Worm (Caenorhabditis elegans): Measurements from ENCODE around the gene C17G1.5.
A peak's percentile ranks its signal among the peaks of the same experiment; 100 is the strongest.

The C17G1.5 gene

ce11 chrX:9938537-9938936 is at the start of gene C17G1.5, which contains the start of gene C17G1.14:
Gene C17G1.5 (plus strand): TSS chrX:9938802.
Gene C17G1.14 (plus strand): TSS chrX:9938813.
- TF ChIP-seq nhr-2 (tag; optimal IDR thresholded peaks at IDR 0.05) (no peak), mep-1 (tag; optimal IDR thresholded peaks at IDR 0.05) (no peak), cnd-1 (tag; optimal IDR thresholded peaks at IDR 0.05) (no peak)

DNA sequence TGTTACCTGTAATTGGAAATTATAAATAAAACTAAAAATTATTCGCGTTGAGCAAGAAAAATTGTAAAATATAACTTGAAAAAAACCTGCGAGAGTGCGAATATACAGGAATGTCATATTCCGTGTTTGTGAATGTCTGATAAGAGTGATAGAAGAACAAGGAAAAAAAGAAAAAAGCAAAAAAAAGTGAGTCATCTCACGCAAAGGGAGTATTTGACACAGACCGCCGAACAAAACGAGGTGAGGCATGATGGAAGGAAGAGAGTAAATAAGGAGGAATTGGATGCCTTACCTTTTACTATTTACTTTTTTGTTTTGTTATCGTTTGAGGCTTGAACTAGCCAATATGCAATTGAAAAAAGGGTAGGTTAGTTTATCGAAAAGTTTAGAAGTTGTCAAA is 46.3 kb upstream of the C17G1.5 start, which contains the start of gene F21G4.1:
F21G4.1 (minus strand) TSS at position 6 of the 400 bp plus-strand sequence.
- TF ChIP-seq ceh-83 (GFP tag; optimal IDR thresholded peaks at IDR 0.05), result no peak
- no peak for TF ChIP-seq hlh-1 (tag; optimal IDR thresholded peaks at IDR 0.05)
- no peak for TF ChIP-seq ceh-39 (tag; optimal IDR thresholded peaks at IDR 0.05)
- no peak for TF ChIP-seq elt-3 (tag; optimal IDR thresholded peaks at IDR 0.05)
- no peak for TF ChIP-seq tbx-8 (GFP tag; optimal IDR thresholded peaks at IDR 0.05)
- TF ChIP-seq sem-2 (GFP tag; optimal IDR thresholded peaks at IDR 0.05), result no peak
- no peak for TF ChIP-seq sptf-1 (tag; optimal IDR thresholded peaks at IDR 0.05)

DNA sequence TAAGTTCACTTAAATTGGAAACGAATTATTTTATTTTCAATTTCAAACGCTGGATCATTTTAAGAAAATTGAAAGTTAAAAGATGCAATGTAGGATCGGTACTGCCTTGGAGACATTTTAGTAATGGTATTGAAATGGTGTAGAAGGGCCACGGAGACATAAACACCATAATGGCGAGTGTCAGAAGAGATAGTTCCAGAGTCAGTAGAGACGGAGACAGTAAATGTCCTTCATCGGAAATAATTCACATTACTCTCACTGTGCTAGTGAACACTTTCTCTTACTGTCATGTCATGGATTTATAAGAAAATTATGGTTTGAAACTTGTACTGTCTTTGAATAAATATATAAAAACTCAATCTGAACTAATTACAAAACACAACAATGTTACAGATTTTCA is 45.5 kb upstream of the C17G1.5 start:
- TF ChIP-seq blmp-1 (tag; optimal IDR thresholded peaks at IDR 0.05) (peak; percentile 76), tbx-8 (GFP tag; optimal IDR thresholded peaks at IDR 0.05) (no peak), nhr-2 (tag; optimal IDR thresholded peaks at IDR 0.05) (no peak), nhr-12 (tag; optimal IDR thresholded peaks at IDR 0.05) (no peak)

DNA sequence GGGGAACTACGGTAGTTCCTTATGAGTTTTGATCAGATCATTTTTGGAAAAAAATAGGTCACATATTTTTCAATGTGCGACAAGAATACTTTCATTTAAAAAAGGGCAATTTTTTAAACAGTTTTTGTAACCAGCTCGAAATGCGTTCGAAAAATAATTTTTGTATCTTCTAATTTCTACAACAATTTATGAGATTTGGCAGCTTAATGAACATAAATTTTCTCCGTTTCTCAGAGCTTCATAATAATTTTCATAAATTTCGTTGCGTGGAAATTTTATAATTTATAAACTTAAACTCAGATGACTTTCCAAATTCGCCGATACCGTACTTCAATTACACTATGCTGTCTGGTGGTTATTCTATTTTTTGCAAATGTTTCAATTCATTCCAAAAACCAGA is 43.8 kb upstream of the C17G1.5 start, which contains the start of gene F21G4.3:
F21G4.3 (plus strand) TSS at position 301 of the 400 bp plus-strand sequence.
- TF ChIP-seq elt-3 (tag; optimal IDR thresholded peaks at IDR 0.05) (no peak), flh-1 (GFP tag; optimal IDR thresholded peaks at IDR 0.05) (no peak)

ce11 chrX:9899426-9900131 is 39.0 kb upstream of the C17G1.5 start, which contains the start of gene phf-34:
Gene phf-34 (minus strand): TSS chrX:9899476.
- TF ChIP-seq unc-120 (tag; optimal IDR thresholded peaks at IDR 0.05; ENCODE audit: poor library complexity, severe bottlenecking), result peak; percentile 38
- TF ChIP-seq lin-13 (tag; optimal IDR thresholded peaks at IDR 0.05), result no peak
- TF ChIP-seq lin-32 (GFP tag; optimal IDR thresholded peaks at IDR 0.05), result no peak
- TF ChIP-seq mls-2 (tag; optimal IDR thresholded peaks at IDR 0.05), result peak; percentile 22
- TF ChIP-seq mep-1 (tag; optimal IDR thresholded peaks at IDR 0.05), result peak; percentile 22
- no peak for TF ChIP-seq ceh-39 (tag; optimal IDR thresholded peaks at IDR 0.05)
- TF ChIP-seq sptf-1 (tag; optimal IDR thresholded peaks at IDR 0.05), result peak; percentile 28
- peak; percentile 35 for TF ChIP-seq hlh-1 (tag; optimal IDR thresholded peaks at IDR 0.05)
- TF ChIP-seq ham-2 (GFP tag; optimal IDR thresholded peaks at IDR 0.05), result peak; percentile 21
- no peak for TF ChIP-seq flh-1 (GFP tag; optimal IDR thresholded peaks at IDR 0.05)
- TF ChIP-seq ces-1 (GFP tag; optimal IDR thresholded peaks at IDR 0.05), result peak; percentile 66
- TF ChIP-seq snpc-4 (tag; optimal IDR thresholded peaks at IDR 0.05), result no peak
- peak; percentile 37 for TF ChIP-seq unc-62 (GFP tag; optimal IDR thresholded peaks at IDR 0.05)
- TF ChIP-seq ceh-83 (GFP tag; optimal IDR thresholded peaks at IDR 0.05), result no peak

- TF ChIP-seq nhr-28 (tag; optimal IDR thresholded peaks at IDR 0.05) (no peak), pha-4 (tag; optimal IDR thresholded peaks at IDR 0.05) (no peak), lin-32 (GFP tag; optimal IDR thresholded peaks at IDR 0.05) (no peak), blmp-1 (tag; optimal IDR thresholded peaks at IDR 0.05) (no peak), tbx-8 (GFP tag; optimal IDR thresholded peaks at IDR 0.05) (no peak), ham-2 (GFP tag; optimal IDR thresholded peaks at IDR 0.05) (no peak), ceh-83 (GFP tag; optimal IDR thresholded peaks at IDR 0.05) (no peak), elt-3 (tag; optimal IDR thresholded peaks at IDR 0.05) (no peak)
Measured at ce11 chrX:9905840-9906239, 32.8 kb upstream of the C17G1.5 start, which contains the start of gene F21G4.5. Gene F21G4.5 (plus strand): TSS chrX:9906140.

DNA sequence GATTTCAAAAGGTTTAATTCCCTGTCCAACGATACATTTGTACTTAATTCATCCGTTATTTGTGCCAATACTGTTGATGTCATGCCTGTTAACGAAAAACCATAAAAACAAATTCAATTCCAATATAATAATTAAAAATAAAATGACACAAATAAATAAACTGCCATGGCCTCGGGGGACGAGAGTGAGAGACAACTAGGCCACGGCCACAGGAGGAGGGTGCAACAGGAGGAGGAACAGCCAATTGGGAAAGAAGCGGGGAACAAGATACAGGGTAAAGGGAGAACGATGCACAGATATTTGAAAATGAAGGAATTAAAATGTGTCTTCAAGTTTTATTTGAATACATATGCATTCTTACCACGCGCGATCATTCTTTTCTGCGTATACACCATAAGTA is 21.2 kb upstream of the C17G1.5 start, which contains the start of gene F21G4.6:
F21G4.6 (minus strand) TSS at position 87 of the 400 bp plus-strand sequence.
- TF ChIP-seq sem-2 (GFP tag; optimal IDR thresholded peaks at IDR 0.05), result no peak

ce11 chrX:9918997-9919396 is 19.6 kb upstream of the C17G1.5 start, which contains the start of gene folr-1:
Gene folr-1 (plus strand): TSS chrX:9919297.
- no peak for TF ChIP-seq nhr-12 (tag; optimal IDR thresholded peaks at IDR 0.05)

All from whole organism, mixed stage, embryonic.